Fruit fly (Drosophila melanogaster) whole organism, embryonic: Measurements from ENCODE around the gene CG32192.

ENCODE experiments used
- CG10543 ChIP-seq: fragments of 200-800 bp; sonication (Bioruptor generic); optimal IDR thresholded peaks from 3 replicates; lab custom pipeline; 2017; ENCODE audit warnings: missing biosample characterization, mild to moderate bottlenecking, missing genetic modification characterization, moderate library complexity
- CG11723 ChIP-seq: fragments of 200-800 bp; sonication (Bioruptor generic); optimal IDR thresholded peaks from 2 replicates; lab custom pipeline; 2017; ENCODE audit warnings: missing biosample characterization, mild to moderate bottlenecking, missing genetic modification characterization
- CG14014 ChIP-seq: fragments of 200-800 bp; sonication (Bioruptor generic); IDR thresholded peaks from 2 replicates; pipeline ENCODE4 v1.3.6; 2022; ENCODE audit warnings: missing biosample characterization, missing genetic modification characterization
- CG15073 ChIP-seq: fragments of 200-800 bp; sonication (Bioruptor generic); optimal IDR thresholded peaks from 2 replicates; lab custom pipeline; 2016; ENCODE audit warnings: missing biosample characterization, missing genetic modification characterization
- CG17361 ChIP-seq: fragments of 200-800 bp; sonication (Bioruptor generic); IDR thresholded peaks from 3 replicates; pipeline ENCODE4 v1.3.6; 2022; ENCODE audit warnings: missing biosample characterization, missing genetic modification characterization
- CG1832 ChIP-seq: fragments of 200-800 bp; sonication (Bioruptor generic); optimal IDR thresholded peaks from 2 replicates; lab custom pipeline; 2017; ENCODE audit warnings: missing biosample characterization, mild to moderate bottlenecking, missing genetic modification characterization, inconsistent platforms
- CG30431 ChIP-seq: fragments of 200-800 bp; sonication (Bioruptor generic); optimal IDR thresholded peaks from 2 replicates; lab custom pipeline; 2017; ENCODE audit warnings: missing biosample characterization, missing genetic modification characterization
- CG32532 ChIP-seq: fragments of 200-800 bp; sonication (Bioruptor generic); IDR thresholded peaks from 2 replicates; pipeline ENCODE4 v1.3.6; 2022; ENCODE audit warnings: missing biosample characterization, missing genetic modification characterization
- CG33213 ChIP-seq: fragments of 200-800 bp; sonication (Bioruptor generic); optimal IDR thresholded peaks from 3 replicates; lab custom pipeline; 2016; ENCODE audit warnings: missing biosample characterization, missing genetic modification characterization
- CG4328 ChIP-seq: fragments of 200-800 bp; sonication (Bioruptor generic); optimal IDR thresholded peaks from 3 replicates; lab custom pipeline; 2017; ENCODE audit warnings: missing biosample characterization, missing genetic modification reagents, missing genetic modification characterization
- CG4730 ChIP-seq: fragments of 200-800 bp; sonication (Bioruptor generic); IDR thresholded peaks from 2 replicates; pipeline ENCODE4 v1.3.6; 2022; ENCODE audit warnings: missing biosample characterization, missing genetic modification characterization
- CG7987 ChIP-seq: fragments of 200-800 bp; sonication (Bioruptor generic); optimal IDR thresholded peaks from 2 replicates; lab custom pipeline; 2018; ENCODE audit warnings: missing biosample characterization, mild to moderate bottlenecking, missing genetic modification characterization, moderate library complexity
- CG8281 ChIP-seq: fragments of 200-800 bp; sonication (Bioruptor generic); optimal IDR thresholded peaks from 2 replicates; lab custom pipeline; 2018; ENCODE audit warnings: missing biosample characterization, mild to moderate bottlenecking, missing genetic modification characterization, moderate library complexity
- CG8359 ChIP-seq: fragments of 200-800 bp; sonication (Bioruptor generic); optimal IDR thresholded peaks from 2 replicates; lab custom pipeline; 2017; ENCODE audit warnings: missing biosample characterization, mild to moderate bottlenecking, missing genetic modification characterization, borderline replicate concordance
- Dip2 ChIP-seq: fragments of 200-800 bp; sonication (Bioruptor generic); IDR thresholded peaks from 2 replicates; pipeline ENCODE4 v1.3.6; 2022; ENCODE audit warnings: missing biosample characterization, missing genetic modification characterization
- E2f1 ChIP-seq: fragments of 200-800 bp; sonication (Bioruptor generic); IDR thresholded peaks from 2 replicates; pipeline ENCODE4 v1.3.6; 2022; ENCODE audit warnings: missing biosample characterization, missing genetic modification characterization
- HLHmδ ChIP-seq: fragments of 200-800 bp; sonication (Bioruptor generic); optimal IDR thresholded peaks from 2 replicates; lab custom pipeline; 2018; ENCODE audit warnings: missing biosample characterization, mild to moderate bottlenecking, missing genetic modification characterization, moderate library complexity
- HmgD ChIP-seq: fragments of 200-800 bp; sonication (Bioruptor generic); optimal IDR thresholded peaks from 3 replicates; lab custom pipeline; 2016; ENCODE audit warnings: missing biosample characterization, missing genetic modification characterization
- Hmr ChIP-seq: fragments of 200-800 bp; sonication (Bioruptor generic); optimal IDR thresholded peaks from 3 replicates; lab custom pipeline; 2017; ENCODE audit warnings: mild to moderate bottlenecking, missing biosample characterization, missing genetic modification reagents, missing genetic modification characterization
- Hr3 ChIP-seq: fragments of 200-800 bp; sonication (Bioruptor generic); optimal IDR thresholded peaks from 3 replicates; lab custom pipeline; 2016; ENCODE audit warnings: missing biosample characterization, missing genetic modification characterization
- Hr51 ChIP-seq, 2 experiments: fragments of 200-800 bp; sonication (Bioruptor generic); optimal IDR thresholded peaks; 2 replicates in 1 of 2; 3 replicates in 1 of 2; lab custom pipeline; 2016 to 2018; ENCODE audit warnings: missing biosample characterization in 2 of 2, missing genetic modification characterization in 2 of 2, mild to moderate bottlenecking in 1 of 2, moderate library complexity in 1 of 2
- Mrtf ChIP-seq: fragments of 200-800 bp; sonication (Bioruptor generic); IDR thresholded peaks from 3 replicates; pipeline ENCODE4 v1.3.6; 2022; ENCODE audit warnings: missing biosample characterization, missing genetic modification characterization
- Nf-YC ChIP-seq: fragments of 200-800 bp; optimal IDR thresholded peaks from 3 replicates; lab custom pipeline; 2019; ENCODE audit warnings: missing biosample characterization, mild to moderate bottlenecking, missing genetic modification characterization, moderate library complexity
- Pdp1 ChIP-seq, 2 experiments: fragments of 200-800 bp; sonication (Bioruptor generic); optimal IDR thresholded peaks; 3 replicates each; lab custom pipeline; 2016; ENCODE audit warnings: missing biosample characterization in 2 of 2, missing genetic modification characterization in 2 of 2, mild to moderate bottlenecking in 1 of 2, moderate library complexity in 1 of 2
- Ptx1 ChIP-seq: fragments of 200-800 bp; sonication (Bioruptor generic); IDR thresholded peaks from 2 replicates; pipeline ENCODE4 v1.3.6; 2022; ENCODE audit warnings: missing biosample characterization, missing genetic modification characterization
- Rfx ChIP-seq: fragments of 200-800 bp; sonication (Bioruptor generic); IDR thresholded peaks from 2 replicates; pipeline ENCODE4 v1.3.6; 2022; ENCODE audit warnings: missing biosample characterization, missing genetic modification characterization
- Sry-δ ChIP-seq: fragments of 200-800 bp; sonication (Bioruptor generic); optimal IDR thresholded peaks from 2 replicates; lab custom pipeline; 2016; ENCODE audit warnings: missing biosample characterization, missing genetic modification characterization
- Trl ChIP-seq, 3 experiments: fragments of >200 bp in 2 of 3; fragments of 200-800 bp in 1 of 3; sonication (Bioruptor generic) in 1 of 3; optimal IDR thresholded peaks; 2 replicates in 1 of 3; 3 replicates in 2 of 3; lab custom pipeline; 2016 to 2017; ENCODE audit warnings: missing biosample characterization in 1 of 3, missing genetic modification characterization in 1 of 3
- abd-A ChIP-seq: fragments of 200-800 bp; sonication (Bioruptor generic); optimal IDR thresholded peaks from 3 replicates; lab custom pipeline; 2019; ENCODE audit warnings: missing biosample characterization, mild to moderate bottlenecking, missing genetic modification characterization, moderate library complexity
- ara ChIP-seq: fragments of 200-800 bp; sonication (Bioruptor generic); IDR thresholded peaks from 2 replicates; pipeline ENCODE4 v1.3.6; 2022; ENCODE audit warnings: missing biosample characterization, missing genetic modification characterization
- bcd ChIP-seq: fragments of 200-800 bp; sonication (Bioruptor generic); optimal IDR thresholded peaks from 2 replicates; lab custom pipeline; 2017; ENCODE audit warnings: missing biosample characterization, mild to moderate bottlenecking, missing genetic modification characterization
- cg ChIP-seq: fragments of 200-800 bp; sonication (Bioruptor generic); optimal IDR thresholded peaks from 3 replicates; lab custom pipeline; 2019; ENCODE audit warnings: missing biosample characterization, mild to moderate bottlenecking, missing genetic modification characterization, moderate library complexity
- chinmo ChIP-seq: fragments of 200-800 bp; sonication (Bioruptor generic); IDR thresholded peaks from 4 replicates; pipeline ENCODE4 v1.3.6; 2022; ENCODE audit warnings: missing biosample characterization, missing genetic modification characterization; ENCODE audit not compliant: partially characterized antibody
- crol ChIP-seq: fragments of 200-800 bp; sonication (Bioruptor generic); IDR thresholded peaks from 2 replicates; pipeline ENCODE4 v1.3.6; 2022; ENCODE audit warnings: missing biosample characterization, missing genetic modification characterization
- dpn ChIP-seq, 2 experiments: fragments of 200-800 bp; sonication (Bioruptor generic); optimal IDR thresholded peaks; 3 replicates each; lab custom pipeline; 2016; ENCODE audit warnings: missing biosample characterization in 2 of 2, missing genetic modification characterization in 2 of 2
- en ChIP-seq: fragments of 200-800 bp; sonication (Bioruptor generic); optimal IDR thresholded peaks from 2 replicates; lab custom pipeline; 2016; ENCODE audit warnings: missing biosample characterization, missing genetic modification characterization
- exex ChIP-seq: fragments of 200-800 bp; sonication (Bioruptor generic); optimal IDR thresholded peaks from 4 replicates; lab custom pipeline; 2018; ENCODE audit warnings: missing biosample characterization, mild to moderate bottlenecking, missing genetic modification characterization, moderate library complexity
- grn ChIP-seq: fragments of 200-800 bp; sonication (Bioruptor generic); optimal IDR thresholded peaks from 3 replicates; lab custom pipeline; 2017; ENCODE audit warnings: missing biosample characterization, missing genetic modification characterization
- hb ChIP-seq: fragments of 200-800 bp; sonication (Bioruptor generic); IDR thresholded peaks from 3 replicates; pipeline ENCODE4 v1.3.6; 2022; ENCODE audit warnings: missing biosample characterization, missing genetic modification characterization; ENCODE audit not compliant: partially characterized antibody
- klu ChIP-seq: fragments of 200-800 bp; sonication (Bioruptor generic); IDR thresholded peaks from 2 replicates; pipeline ENCODE4 v1.3.6; 2022; ENCODE audit warnings: missing biosample characterization, missing genetic modification characterization
- lab ChIP-seq: fragments of 200-800 bp; sonication (Bioruptor generic); optimal IDR thresholded peaks from 3 replicates; lab custom pipeline; 2017; ENCODE audit warnings: missing biosample characterization, missing genetic modification characterization, mild to moderate bottlenecking, moderate library complexity, missing genetic modification reagents
- mirr ChIP-seq: fragments of 200-800 bp; sonication (Bioruptor generic); optimal IDR thresholded peaks from 3 replicates; lab custom pipeline; 2018; ENCODE audit warnings: missing biosample characterization, mild to moderate bottlenecking, missing genetic modification characterization
- nerfin-1 ChIP-seq: fragments of 200-800 bp; sonication (Bioruptor generic); optimal IDR thresholded peaks from 3 replicates; lab custom pipeline; 2019; ENCODE audit warnings: missing biosample characterization, mild to moderate bottlenecking, missing genetic modification characterization, moderate library complexity
- onecut ChIP-seq: fragments of 200-800 bp; sonication (Bioruptor generic); IDR thresholded peaks from 2 replicates; pipeline ENCODE4 v1.3.6; 2022; ENCODE audit warnings: missing biosample characterization, missing genetic modification characterization
- pfk ChIP-seq: fragments of 200-800 bp; sonication (Bioruptor generic); optimal IDR thresholded peaks from 2 replicates; lab custom pipeline; 2018; ENCODE audit warnings: missing biosample characterization, mild to moderate bottlenecking, missing genetic modification characterization, moderate library complexity
- psq ChIP-seq: fragments of 200-800 bp; sonication (Bioruptor generic); optimal IDR thresholded peaks from 2 replicates; lab custom pipeline; 2017; ENCODE audit warnings: missing biosample characterization, missing genetic modification characterization
- sens ChIP-seq: fragments of 200-800 bp; sonication (Bioruptor generic); peaks from one replicate; lab custom pipeline; 2016; ENCODE audit warnings: missing biosample characterization, missing genetic modification characterization
- sima ChIP-seq: fragments of 200-800 bp; sonication (Bioruptor generic); optimal IDR thresholded peaks from 2 replicates; lab custom pipeline; 2016; ENCODE audit warnings: missing biosample characterization, missing genetic modification characterization
- ssp ChIP-seq: fragments of 200-800 bp; sonication (Bioruptor generic); IDR thresholded peaks from 2 replicates; pipeline ENCODE4 v1.3.6; 2022; ENCODE audit warnings: missing biosample characterization, missing genetic modification characterization
- tgo ChIP-seq: fragments of 200-800 bp; sonication (Bioruptor generic); IDR thresholded peaks from 3 replicates; pipeline ENCODE4 v1.3.6; 2022; ENCODE audit warnings: missing biosample characterization, missing genetic modification characterization
- z ChIP-seq: fragments of 200-800 bp; sonication (Bioruptor generic); IDR thresholded peaks from 3 replicates; pipeline ENCODE4 v1.3.6; 2022; ENCODE audit warnings: missing biosample characterization, missing genetic modification characterization

CG32192 gene

dm6 chr3L:18022479-18022950 lies 17.6 kb upstream of the CG32192 start (continued):
- TF ChIP-seq grn (GFP tag; lab: Kevin White, UChicago) (peak; percentile 92), E2f1 (GFP tag; lab: Robert Waterston, UW) (no peak), CG15073 (GFP tag; lab: Kevin White, UChicago) (no peak), CG4328 (peak; percentile 18), CG30431 (GFP tag; lab: Kevin White, UChicago) (no peak), CG11723 (GFP tag; lab: Kevin White, UChicago) (no peak), HLHmδ (GFP tag; lab: Kevin White, UChicago) (peak; percentile 7), sima (GFP tag; lab: Kevin White, UChicago) (no peak), Hmr (GFP tag; lab: Kevin White, UChicago) (peak; percentile 47), Pdp1 (GFP tag; optimal IDR thresholded peaks at IDR 0.05; lab: Kevin White, UChicago) (peak in 1 of 2 experiments; percentile 75), CG32532 (GFP tag; lab: Robert Waterston, UW) (no peak), Nf-YC (tag; lab: Kevin White, UChicago) (peak; percentile 66), abd-A (tag; lab: Kevin White, UChicago) (peak; percentile 83), Hr3 (GFP tag; lab: Kevin White, UChicago) (peak; percentile 8), CG14014 (GFP tag; lab: Robert Waterston, UW) (no peak), CG8359 (no peak), Rfx (GFP tag; lab: Robert Waterston, UW) (peak; percentile 16; the same call in 1 of the 2 replicates), HmgD (no peak), CG10543 (GFP tag; lab: Kevin White, UChicago) (peak; percentile 89), bcd (no peak), CG8281 (no peak), pfk (GFP tag; lab: Kevin White, UChicago) (no peak), CG4730 (no peak), exex (tag; lab: Kevin White, UChicago) (peak; percentile 83), mirr (GFP tag; lab: Kevin White, UChicago) (peak; percentile 94), klu (GFP tag; lab: Robert Waterston, UW) (no peak), CG33213 (GFP tag; lab: Kevin White, UChicago) (no peak), Ptx1 (GFP tag; lab: Robert Waterston, UW) (no peak), tgo (GFP tag; lab: Robert Waterston, UW) (no peak), Hr51 (GFP tag; optimal IDR thresholded peaks at IDR 0.05; lab: Kevin White, UChicago) (no peak), Sry-δ (GFP tag; lab: Kevin White, UChicago) (no peak), dpn (GFP tag; optimal IDR thresholded peaks at IDR 0.05; lab: Kevin White, UChicago) (no peak), onecut (no peak), chinmo (GFP tag; lab: Robert Waterston, UW) (peak; percentile 87), Dip2 (GFP tag; lab: Robert Waterston, UW) (no peak), CG17361 (GFP tag; lab: Robert Waterston, UW) (no peak), sens (GFP tag; lab: Kevin White, UChicago) (peak; percentile 52), cg (GFP tag; lab: Kevin White, UChicago) (peak; percentile 79), Trl (optimal IDR thresholded peaks at IDR 0.05; lab: Kevin White, UChicago) (peak; percentile 89 to 99), Trl (GFP tag; optimal IDR thresholded peaks at IDR 0.05; lab: Kevin White, UChicago) (no peak), ssp (GFP tag; lab: Robert Waterston, UW) (no peak), z (GFP tag; lab: Robert Waterston, UW) (peak; percentile 50; the same call in 2 of the 3 replicates), Mrtf (GFP tag; lab: Robert Waterston, UW) (no peak), psq (no peak), hb (GFP tag; lab: Robert Waterston, UW) (no peak), nerfin-1 (tag; lab: Kevin White, UChicago) (no peak), CG1832 (GFP tag; lab: Kevin White, UChicago) (no peak), CG7987 (GFP tag; lab: Kevin White, UChicago) (peak; percentile 40), crol (GFP tag; lab: Robert Waterston, UW) (peak; percentile 65), ara (GFP tag; lab: Robert Waterston, UW) (no peak), lab (GFP tag; lab: Kevin White, UChicago) (peak; percentile 47), en (GFP tag; lab: Kevin White, UChicago) (no peak)
